Worm (Caenorhabditis elegans): ENCODE data around the gene her-1.
A peak's percentile ranks its signal among the peaks of the same experiment; 100 is the strongest.

DNA sequence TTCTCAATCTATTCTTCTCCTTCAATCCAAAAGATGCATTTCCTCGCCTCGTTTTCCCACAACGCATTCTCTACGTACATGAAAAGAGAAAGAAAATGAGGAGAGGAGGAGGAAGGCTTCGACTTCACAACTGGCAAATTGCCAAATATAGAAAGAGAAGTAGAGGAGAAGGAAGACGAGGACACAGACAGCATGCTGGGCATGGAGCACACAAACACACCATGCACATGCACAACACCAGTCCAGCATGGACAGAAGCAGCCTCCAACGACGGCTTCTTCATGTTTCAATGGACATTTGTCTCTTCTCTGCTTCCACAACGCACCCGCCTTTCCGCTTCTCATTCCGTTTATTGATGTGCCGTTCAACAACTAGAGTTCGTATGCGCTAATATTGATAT lies 32.2 kb upstream of the her-1 start:
- TF ChIP-seq ceh-18 (tag; optimal IDR thresholded peaks at IDR 0.05) (no peak), hlh-30 (tag; optimal IDR thresholded peaks at IDR 0.05; ENCODE audit: insufficient read depth) (no peak), pros-1 (tag; optimal IDR thresholded peaks at IDR 0.05) (no peak), nhr-11 (tag; optimal IDR thresholded peaks at IDR 0.05) (no peak), K02D7.2 (tag; optimal IDR thresholded peaks at IDR 0.05) (no peak), tbx-2 (tag; optimal IDR thresholded peaks at IDR 0.05) (peak; percentile 44)
